Fruit fly (Drosophila melanogaster) whole organism, embryonic: ENCODE results near the gene Tsp68C.

Experiments used
- Atf3 ChIP-seq: fragments of 200-800 bp; sonication (Bioruptor generic); optimal IDR thresholded peaks from 3 replicates; lab custom pipeline; 2016; ENCODE audit warnings: missing biosample characterization, missing genetic modification characterization
- BEAF-32 ChIP-seq: fragments of 200-800 bp; sonication (Bioruptor generic); optimal IDR thresholded peaks from 3 replicates; lab custom pipeline; 2017; ENCODE audit warnings: missing biosample characterization, missing genetic modification characterization, mild to moderate bottlenecking, moderate library complexity, missing genetic modification reagents
- Bdp1 ChIP-seq: fragments of 200-800 bp; sonication (Bioruptor generic); optimal IDR thresholded peaks from 3 replicates; lab custom pipeline; 2016; ENCODE audit warnings: missing biosample characterization, missing genetic modification characterization
- CG10959 ChIP-seq: fragments of 200-800 bp; sonication (Bioruptor generic); IDR thresholded peaks from 2 replicates; pipeline ENCODE4 v1.3.6; 2022; ENCODE audit warnings: missing biosample characterization, missing genetic modification characterization
- CG12071 ChIP-seq: fragments of 200-800 bp; sonication (Bioruptor generic); optimal IDR thresholded peaks from 3 replicates; lab custom pipeline; 2018; ENCODE audit warnings: missing biosample characterization, mild to moderate bottlenecking, missing genetic modification characterization
- CG12104 ChIP-seq: fragments of 200-800 bp; sonication (Bioruptor generic); optimal IDR thresholded peaks from 3 replicates; lab custom pipeline; 2016; ENCODE audit warnings: missing biosample characterization, missing genetic modification characterization
- CG12391 ChIP-seq: fragments of 200-800 bp; sonication (Bioruptor generic); optimal IDR thresholded peaks from 3 replicates; lab custom pipeline; 2018; ENCODE audit warnings: missing biosample characterization, mild to moderate bottlenecking, missing genetic modification characterization, moderate library complexity
- CG14667 ChIP-seq: fragments of 200-800 bp; sonication (Bioruptor generic); IDR thresholded peaks from 2 replicates; pipeline ENCODE4 v1.3.6; 2022; ENCODE audit warnings: missing biosample characterization, missing genetic modification characterization
- CG14965 ChIP-seq: fragments of 200-800 bp; sonication (Bioruptor generic); optimal IDR thresholded peaks from 2 replicates; lab custom pipeline; 2016; ENCODE audit warnings: missing biosample characterization, missing genetic modification characterization, borderline replicate concordance
- CG15073 ChIP-seq: fragments of 200-800 bp; sonication (Bioruptor generic); optimal IDR thresholded peaks from 2 replicates; lab custom pipeline; 2016; ENCODE audit warnings: missing biosample characterization, missing genetic modification characterization
- CG17328 ChIP-seq: fragments of 200-800 bp; sonication (Bioruptor generic); IDR thresholded peaks from 2 replicates; pipeline ENCODE4 v1.3.6; 2022; ENCODE audit warnings: missing biosample characterization, missing genetic modification characterization
- CG2120 ChIP-seq: fragments of 200-800 bp; sonication (Bioruptor generic); optimal IDR thresholded peaks from 3 replicates; lab custom pipeline; 2016; ENCODE audit warnings: missing biosample characterization, missing genetic modification characterization
- CG2889 ChIP-seq: fragments of 200-800 bp; sonication (Bioruptor generic); IDR thresholded peaks from 3 replicates; pipeline ENCODE4 v1.3.6; 2022; ENCODE audit warnings: missing biosample characterization, missing genetic modification characterization
- CG4328 ChIP-seq: fragments of 200-800 bp; sonication (Bioruptor generic); optimal IDR thresholded peaks from 3 replicates; lab custom pipeline; 2017; ENCODE audit warnings: missing biosample characterization, missing genetic modification reagents, missing genetic modification characterization
- CG4404 ChIP-seq: fragments of 200-800 bp; sonication (Bioruptor generic); IDR thresholded peaks from 2 replicates; pipeline ENCODE4 v1.3.6; 2022; ENCODE audit warnings: missing biosample characterization, missing genetic modification characterization
- CG4424 ChIP-seq: fragments of 200-800 bp; sonication (Bioruptor generic); optimal IDR thresholded peaks from 3 replicates; lab custom pipeline; 2016; ENCODE audit warnings: missing biosample characterization, missing genetic modification characterization
- CG4707 ChIP-seq: fragments of 200-800 bp; sonication (Bioruptor generic); optimal IDR thresholded peaks from 2 replicates; lab custom pipeline; 2018; ENCODE audit warnings: missing biosample characterization, mild to moderate bottlenecking, missing genetic modification characterization, moderate library complexity
- CG4854 ChIP-seq: fragments of 200-800 bp; sonication (Bioruptor generic); optimal IDR thresholded peaks from 2 replicates; lab custom pipeline; 2016; ENCODE audit warnings: missing biosample characterization, missing genetic modification characterization, inconsistent platforms
- CG7556 ChIP-seq: fragments of 200-800 bp; sonication (Bioruptor generic); optimal IDR thresholded peaks from 2 replicates; lab custom pipeline; 2017; ENCODE audit warnings: missing biosample characterization, mild to moderate bottlenecking, missing genetic modification characterization
- CG7745 ChIP-seq: fragments of 200-800 bp; sonication (Bioruptor generic); optimal IDR thresholded peaks from 2 replicates; lab custom pipeline; 2018; ENCODE audit warnings: missing biosample characterization, mild to moderate bottlenecking, missing genetic modification characterization, moderate library complexity
- CG7963 ChIP-seq: fragments of 200-800 bp; sonication (Bioruptor generic); IDR thresholded peaks from 3 replicates; pipeline ENCODE4 v1.3.6; 2022; ENCODE audit warnings: missing biosample characterization, missing genetic modification characterization; ENCODE audit not compliant: partially characterized antibody
- CG8924 ChIP-seq: fragments of 200-800 bp; optimal IDR thresholded peaks from 3 replicates; lab custom pipeline; 2019; ENCODE audit warnings: missing biosample characterization, mild to moderate bottlenecking, missing genetic modification characterization, moderate library complexity
- CG9932 ChIP-seq: fragments of 200-800 bp; sonication (Bioruptor generic); IDR thresholded peaks from 2 replicates; pipeline ENCODE4 v1.3.6; 2022; ENCODE audit warnings: missing biosample characterization, missing genetic modification characterization
- Chrac-16 ChIP-seq: fragments of 200-800 bp; sonication (Bioruptor generic); optimal IDR thresholded peaks from 3 replicates; lab custom pipeline; 2016; ENCODE audit warnings: missing biosample characterization, missing genetic modification characterization
- HLHmδ ChIP-seq: fragments of 200-800 bp; sonication (Bioruptor generic); optimal IDR thresholded peaks from 2 replicates; lab custom pipeline; 2018; ENCODE audit warnings: missing biosample characterization, mild to moderate bottlenecking, missing genetic modification characterization, moderate library complexity
- Hand ChIP-seq: fragments of 200-800 bp; sonication (Bioruptor generic); optimal IDR thresholded peaks from 2 replicates; lab custom pipeline; 2017; ENCODE audit warnings: mild to moderate bottlenecking, missing biosample characterization, missing genetic modification reagents, missing genetic modification characterization
- Hmr ChIP-seq: fragments of 200-800 bp; sonication (Bioruptor generic); optimal IDR thresholded peaks from 3 replicates; lab custom pipeline; 2017; ENCODE audit warnings: mild to moderate bottlenecking, missing biosample characterization, missing genetic modification reagents, missing genetic modification characterization
- Hr39 ChIP-seq: fragments of >200 bp; optimal IDR thresholded peaks from 2 replicates; lab custom pipeline; 2017
- Side ChIP-seq: fragments of 200-800 bp; sonication (Bioruptor generic); optimal IDR thresholded peaks from 2 replicates; lab custom pipeline; 2016; ENCODE audit warnings: missing biosample characterization, missing genetic modification characterization
- TFAM ChIP-seq: fragments of 200-800 bp; sonication (Bioruptor generic); optimal IDR thresholded peaks from 2 replicates; lab custom pipeline; 2017; ENCODE audit warnings: missing biosample characterization, missing genetic modification characterization, inconsistent platforms
- Taf1 ChIP-seq: fragments of 200-800 bp; sonication (Bioruptor generic); IDR thresholded peaks from 2 replicates; pipeline ENCODE4 v1.3.6; 2022; ENCODE audit warnings: missing biosample characterization, missing genetic modification characterization
- Vsx1 ChIP-seq: fragments of 200-800 bp; sonication (Bioruptor generic); optimal IDR thresholded peaks from 2 replicates; lab custom pipeline; 2017; ENCODE audit warnings: missing biosample characterization, mild to moderate bottlenecking, missing genetic modification characterization, missing genetic modification reagents
- az2 ChIP-seq: fragments of 200-800 bp; sonication (Bioruptor generic); optimal IDR thresholded peaks from 3 replicates; lab custom pipeline; 2016; ENCODE audit warnings: missing biosample characterization, missing genetic modification characterization
- bsh ChIP-seq, 2 experiments: fragments of 200-800 bp; sonication (Bioruptor generic); optimal IDR thresholded peaks; 2 replicates each; lab custom pipeline; 2017 to 2018; ENCODE audit warnings: mild to moderate bottlenecking in 2 of 2, missing biosample characterization in 2 of 2, missing genetic modification characterization in 2 of 2, moderate library complexity in 1 of 2
- cad ChIP-seq: fragments of >200 bp; optimal IDR thresholded peaks from 2 replicates; lab custom pipeline; 2017; ENCODE audit warnings: missing biosample characterization, missing genetic modification characterization
- cg ChIP-seq: fragments of 200-800 bp; sonication (Bioruptor generic); optimal IDR thresholded peaks from 3 replicates; lab custom pipeline; 2019; ENCODE audit warnings: missing biosample characterization, mild to moderate bottlenecking, missing genetic modification characterization, moderate library complexity
- corto ChIP-seq: fragments of 200-800 bp; sonication (Bioruptor generic); optimal IDR thresholded peaks from 2 replicates; lab custom pipeline; 2016; ENCODE audit warnings: missing biosample characterization, mild to moderate bottlenecking, missing genetic modification characterization, moderate library complexity
- esg ChIP-seq: fragments of 200-800 bp; sonication (Bioruptor generic); conservative IDR thresholded peaks from 2 replicates; pipeline ENCODE4 v1.3.6; 2022; ENCODE audit warnings: missing biosample characterization, missing genetic modification characterization
- fd102C ChIP-seq: fragments of 200-800 bp; sonication (Bioruptor generic); optimal IDR thresholded peaks from 2 replicates; lab custom pipeline; 2018; ENCODE audit warnings: missing biosample characterization, mild to moderate bottlenecking, missing genetic modification characterization, moderate library complexity
- gro ChIP-seq: fragments of 200-800 bp; sonication (Bioruptor generic); optimal IDR thresholded peaks from 2 replicates; lab custom pipeline; 2016; ENCODE audit warnings: missing biosample characterization, missing genetic modification characterization
- hth ChIP-seq: fragments of >200 bp; optimal IDR thresholded peaks from 2 replicates; lab custom pipeline; 2017; ENCODE audit warnings: inconsistent platforms
- jing ChIP-seq: fragments of 200-800 bp; sonication (Bioruptor generic); optimal IDR thresholded peaks from 2 replicates; lab custom pipeline; 2018; ENCODE audit warnings: missing biosample characterization, mild to moderate bottlenecking, missing genetic modification characterization
- ken ChIP-seq: fragments of 200-800 bp; sonication (Bioruptor generic); IDR thresholded peaks from 3 replicates; pipeline ENCODE4 v1.3.6; 2022; ENCODE audit warnings: missing biosample characterization, missing genetic modification characterization
- nau ChIP-seq: fragments of 200-800 bp; sonication (Bioruptor generic); optimal IDR thresholded peaks from 3 replicates; lab custom pipeline; 2017; ENCODE audit warnings: missing biosample characterization, mild to moderate bottlenecking, missing genetic modification characterization, missing genetic modification reagents
- prd ChIP-seq, 3 experiments: fragments of >200 bp in 2 of 3; fragments of 200-800 bp in 1 of 3; sonication (Bioruptor generic) in 1 of 3; optimal IDR thresholded peaks in 2 of 3; IDR thresholded peaks in 1 of 3; 2 replicates in 2 of 3; 3 replicates in 1 of 3; pipeline versions ENCODE4 v1.3.6 to Lab custom; 2017 to 2022; ENCODE audit warnings: missing biosample characterization in 1 of 3, missing genetic modification characterization in 1 of 3
- sc ChIP-seq, 3 experiments: fragments of >200 bp in 2 of 3; fragments of 200-800 bp in 1 of 3; sonication (Bioruptor generic) in 1 of 3; optimal IDR thresholded peaks; 2 replicates in 2 of 3; 3 replicates in 1 of 3; lab custom pipeline; 2017; ENCODE audit warnings: mild to moderate bottlenecking in 1 of 3, missing biosample characterization in 1 of 3, missing genetic modification characterization in 1 of 3, missing genetic modification reagents in 1 of 3
- stwl ChIP-seq: fragments of 200-800 bp; sonication (Bioruptor generic); optimal IDR thresholded peaks from 3 replicates; lab custom pipeline; 2018; ENCODE audit warnings: missing biosample characterization, mild to moderate bottlenecking, missing genetic modification characterization, moderate library complexity
- tgo ChIP-seq: fragments of 200-800 bp; sonication (Bioruptor generic); IDR thresholded peaks from 3 replicates; pipeline ENCODE4 v1.3.6; 2022; ENCODE audit warnings: missing biosample characterization, missing genetic modification characterization
- tin ChIP-seq: fragments of 200-800 bp; sonication (Bioruptor generic); optimal IDR thresholded peaks from 3 replicates; lab custom pipeline; 2016; ENCODE audit warnings: missing biosample characterization, missing genetic modification characterization
- wek ChIP-seq: fragments of 200-800 bp; sonication (Bioruptor generic); optimal IDR thresholded peaks from 3 replicates; lab custom pipeline; 2018; ENCODE audit warnings: missing biosample characterization, mild to moderate bottlenecking, missing genetic modification characterization, moderate library complexity

The Tsp68C gene

DNA sequence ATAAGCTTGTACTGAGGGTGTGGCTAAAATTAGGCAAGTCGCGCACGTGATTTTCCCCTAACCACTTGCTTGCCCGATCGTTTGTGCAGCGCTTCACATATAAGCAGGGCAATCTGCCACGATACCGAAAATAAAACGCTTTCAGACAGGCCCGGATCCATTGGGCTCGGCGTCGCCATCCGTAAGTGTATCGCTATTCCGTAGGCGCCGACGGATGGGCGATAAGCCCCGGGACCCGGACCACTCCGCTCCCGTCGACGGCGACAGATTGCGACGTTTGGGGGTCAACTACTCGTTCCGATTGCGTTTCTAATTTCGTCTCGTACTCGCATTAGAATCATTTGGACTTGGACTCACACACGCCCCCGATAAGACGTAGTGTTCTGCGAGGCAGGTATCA, 18.9 kb downstream of the Tsp68C start (continued):
- TF ChIP-seq CG14667 (GFP tag; lab: Robert Waterston, UW) = peak; percentile 95
- TF ChIP-seq TFAM = no peak
- TF ChIP-seq nau (GFP tag; lab: Kevin White, UChicago) = no peak
- peak; percentile 56 for TF ChIP-seq wek (GFP tag; lab: Kevin White, UChicago)
- TF ChIP-seq ken = peak; percentile 97
- TF ChIP-seq CG4404 (GFP tag; lab: Robert Waterston, UW) = no peak
- no peak for TF ChIP-seq Vsx1 (GFP tag; lab: Kevin White, UChicago)
- TF ChIP-seq Atf3 (GFP tag; lab: Kevin White, UChicago) = peak; percentile 80
- no peak for TF ChIP-seq Hr39 (lab: Kevin White, UChicago)
- TF ChIP-seq esg (GFP tag; lab: Robert Waterston, UW) = peak; percentile 86
- peak; percentile 37 for TF ChIP-seq CG4328 (GFP tag; lab: Kevin White, UChicago)
- no peak for TF ChIP-seq tin (GFP tag; lab: Kevin White, UChicago)
- TF ChIP-seq CG2889 = no peak; the same call in 1 of the 3 replicates
- TF ChIP-seq Hand (GFP tag; lab: Kevin White, UChicago) = peak; percentile 55
- peak; percentile 88 for TF ChIP-seq az2
- TF ChIP-seq CG14965 (GFP tag; lab: Kevin White, UChicago) = no peak
- TF ChIP-seq sc (optimal IDR thresholded peaks at IDR 0.05; lab: Kevin White, UChicago) = no peak
- peak; percentile 46 for TF ChIP-seq sc (GFP tag; optimal IDR thresholded peaks at IDR 0.05; lab: Kevin White, UChicago)
- TF ChIP-seq CG8924 (tag; lab: Kevin White, UChicago) = peak; percentile 23
- TF ChIP-seq prd (optimal IDR thresholded peaks at IDR 0.05; lab: Kevin White, UChicago) = no peak
- TF ChIP-seq prd (GFP tag; IDR thresholded peaks at IDR 0.05; lab: Robert Waterston, UW) = peak; percentile 96
- peak; percentile 76 for TF ChIP-seq Side (GFP tag; lab: Kevin White, UChicago)
- TF ChIP-seq CG7556 (GFP tag; lab: Kevin White, UChicago) = peak; percentile 57
- TF ChIP-seq CG7745 (tag; lab: Kevin White, UChicago) = no peak
- TF ChIP-seq CG7963 (GFP tag; lab: Robert Waterston, UW) = peak; percentile 55; the same call in 2 of the 3 replicates
- peak; percentile 43 for TF ChIP-seq CG15073 (GFP tag; lab: Kevin White, UChicago)
- peak; percentile 62 for TF ChIP-seq Bdp1 (GFP tag; lab: Kevin White, UChicago)
- TF ChIP-seq CG12104 (GFP tag; lab: Kevin White, UChicago) = no peak
- peak; percentile 87 for TF ChIP-seq CG17328 (GFP tag; lab: Robert Waterston, UW)
- peak; percentile 97 for TF ChIP-seq CG9932 (GFP tag; lab: Robert Waterston, UW)
- TF ChIP-seq corto (GFP tag; lab: Kevin White, UChicago) = no peak
- peak; percentile 72 for TF ChIP-seq CG12391
- TF ChIP-seq CG2120 (GFP tag; lab: Kevin White, UChicago) = peak; percentile 96
- TF ChIP-seq CG12071 = no peak
- TF ChIP-seq Taf1 (GFP tag; lab: Robert Waterston, UW) = peak; percentile 58
- TF ChIP-seq cg = no peak
- TF ChIP-seq stwl (tag; lab: Kevin White, UChicago) = no peak
- peak; percentile 73 for TF ChIP-seq jing
- peak in 1 of 2 experiments; percentile 85 for TF ChIP-seq bsh (GFP tag; optimal IDR thresholded peaks at IDR 0.05; lab: Kevin White, UChicago)
- no peak for TF ChIP-seq hth (lab: Kevin White, UChicago)
- TF ChIP-seq CG4424 (GFP tag; lab: Kevin White, UChicago) = peak; percentile 66
- peak; percentile 5 for TF ChIP-seq CG4707 (GFP tag; lab: Kevin White, UChicago)
- peak; percentile 84 for TF ChIP-seq Chrac-16
- peak; percentile 88 for TF ChIP-seq Hmr (GFP tag; lab: Kevin White, UChicago)
- TF ChIP-seq fd102C (GFP tag; lab: Kevin White, UChicago) = no peak
- peak; percentile 81 for TF ChIP-seq tgo (GFP tag; lab: Robert Waterston, UW)
- no peak for TF ChIP-seq CG4854 (GFP tag; lab: Kevin White, UChicago)
- TF ChIP-seq BEAF-32 (GFP tag; lab: Kevin White, UChicago) = no peak
- TF ChIP-seq HLHmδ (GFP tag; lab: Kevin White, UChicago) = no peak
- no peak for TF ChIP-seq cad (GFP tag; lab: Kevin White, UChicago)
- no peak for TF ChIP-seq CG10959 (GFP tag; lab: Robert Waterston, UW)
- no peak for TF ChIP-seq gro
